Fruit fly (Drosophila melanogaster): ENCODE measurements around the gene CG10413.

The CG10413 gene

dm6 chr2L:18641087-18641486 is 36.0 kb upstream of the CG10413 start:
- TF ChIP-seq CG34367 (tag; optimal IDR thresholded peaks at IDR 0.05) (no peak), CG8301 (tag; optimal IDR thresholded peaks at IDR 0.05) (no peak), gl (tag; optimal IDR thresholded peaks at IDR 0.05) (no peak), CG17806 (tag; optimal IDR thresholded peaks at IDR 0.05) (no peak), EcR (GFP tag; optimal IDR thresholded peaks at IDR 0.05) (no peak), CG12605 (GFP tag; IDR thresholded peaks at IDR 0.05) (no peak), CG13204 (GFP tag; optimal IDR thresholded peaks at IDR 0.05) (no peak), fd96Ca (GFP tag; IDR thresholded peaks at IDR 0.05) (no peak), CG10348 (GFP tag; IDR thresholded peaks at IDR 0.05) (no peak), Ets98B (GFP tag; IDR thresholded peaks at IDR 0.05) (no peak), CG32121 (GFP tag; IDR thresholded peaks at IDR 0.05) (no peak), Snoo (tag; optimal IDR thresholded peaks at IDR 0.05) (no peak), D1 (tag; optimal IDR thresholded peaks at IDR 0.05) (no peak), CG15710 (tag; optimal IDR thresholded peaks at IDR 0.05) (no peak), CG14655 (GFP tag; optimal IDR thresholded peaks at IDR 0.05) (no peak), Pif1B (GFP tag; optimal IDR thresholded peaks at IDR 0.05) (no peak), rn (GFP tag; IDR thresholded peaks at IDR 0.05) (no peak), Pif1A (GFP tag; optimal IDR thresholded peaks at IDR 0.05) (no peak), CG9948 (tag; optimal IDR thresholded peaks at IDR 0.05) (no peak)

dm6 chr2L:18638945-18639344 is 33.9 kb upstream of the CG10413 start:
- no peak for TF ChIP-seq Pif1B (GFP tag; optimal IDR thresholded peaks at IDR 0.05)
- TF ChIP-seq CG10348 (GFP tag; IDR thresholded peaks at IDR 0.05) = no peak
- TF ChIP-seq CG4496 (GFP tag; IDR thresholded peaks at IDR 0.05) = no peak
- no peak for TF ChIP-seq CG17806 (tag; optimal IDR thresholded peaks at IDR 0.05)
- no peak for TF ChIP-seq CG12605 (GFP tag; IDR thresholded peaks at IDR 0.05)
- TF ChIP-seq fd96Ca (GFP tag; IDR thresholded peaks at IDR 0.05) = no peak
- TF ChIP-seq Ets98B (GFP tag; IDR thresholded peaks at IDR 0.05) = no peak

DNA sequence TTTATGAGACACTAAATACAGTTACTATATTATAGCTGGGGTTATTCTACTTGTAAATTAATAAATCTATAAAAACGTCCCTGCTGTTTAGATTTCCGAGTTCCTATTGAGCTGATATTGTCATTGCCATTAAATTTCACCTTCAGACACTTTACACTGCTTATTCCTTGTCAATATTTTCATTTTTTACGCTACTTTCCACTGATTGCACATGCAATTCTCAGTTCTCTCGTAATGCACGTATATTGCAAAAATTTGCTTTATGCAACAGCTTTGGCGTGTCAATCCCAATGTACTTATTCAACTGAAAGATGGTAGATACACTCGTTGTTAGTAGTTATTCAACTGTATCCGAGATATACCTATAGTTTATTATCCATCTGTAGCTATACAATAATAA is 27.3 kb upstream of the CG10413 start:
- TF ChIP-seq Ets98B (GFP tag; IDR thresholded peaks at IDR 0.05) = no peak

- TF ChIP-seq CG10348 (GFP tag; IDR thresholded peaks at IDR 0.05) = no peak
- peak; percentile 77 for TF ChIP-seq EcR (GFP tag; optimal IDR thresholded peaks at IDR 0.05)
- no peak for TF ChIP-seq CG12605 (GFP tag; IDR thresholded peaks at IDR 0.05)
- TF ChIP-seq CG14655 (GFP tag; optimal IDR thresholded peaks at IDR 0.05) = no peak
- TF ChIP-seq CG8159 (tag; optimal IDR thresholded peaks at IDR 0.05) = no peak
- TF ChIP-seq CG32121 (GFP tag; IDR thresholded peaks at IDR 0.05) = no peak
These were observed 25.7 kb upstream of the CG10413 start for dm6 chr2L:18630611-18631221.

DNA sequence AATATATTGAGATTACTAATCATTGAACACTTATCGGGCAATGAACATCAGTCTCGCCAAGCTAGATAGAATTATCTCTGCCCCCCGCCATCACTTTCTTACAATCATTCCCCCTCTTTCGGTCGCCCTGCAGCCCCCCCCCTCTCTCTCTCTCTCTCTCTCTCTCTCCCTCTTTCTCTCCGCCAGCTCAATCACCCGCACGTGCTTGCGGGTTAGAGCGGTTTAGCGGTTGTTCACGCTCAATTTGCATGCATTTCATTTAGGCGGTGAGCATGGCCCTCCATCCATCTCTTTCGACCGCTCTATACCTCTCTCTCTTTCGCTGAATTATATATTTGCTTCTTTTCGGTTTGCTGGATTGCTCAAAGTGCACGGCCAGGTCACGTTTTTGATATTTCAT is 24.1 kb upstream of the CG10413 start:
- TF ChIP-seq Snoo (tag; optimal IDR thresholded peaks at IDR 0.05) (no peak), Pif1A (GFP tag; optimal IDR thresholded peaks at IDR 0.05) (no peak), gl (tag; optimal IDR thresholded peaks at IDR 0.05) (no peak), EcR (GFP tag; optimal IDR thresholded peaks at IDR 0.05) (peak; percentile 63), CG13204 (GFP tag; optimal IDR thresholded peaks at IDR 0.05) (peak; percentile 24)

DNA sequence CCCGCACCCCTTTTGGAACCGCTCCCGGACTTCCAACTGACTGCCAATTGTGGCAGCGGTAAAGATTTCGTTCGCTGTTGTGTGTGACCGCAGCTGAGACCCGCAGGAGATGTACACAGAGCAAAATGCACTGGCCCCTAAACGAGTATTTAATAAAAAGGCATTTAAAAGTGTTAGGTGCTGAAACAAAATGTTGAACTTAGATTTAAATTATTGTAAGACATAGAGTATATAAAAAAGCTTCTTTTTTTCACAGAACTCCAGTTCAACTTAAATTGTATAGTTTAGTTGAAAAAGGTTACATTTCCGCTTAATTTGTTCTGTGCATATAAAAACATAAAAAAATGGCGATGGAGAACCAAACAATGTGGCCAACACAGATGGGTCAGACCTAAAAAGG is 23.1 kb upstream of the CG10413 start:
- TF ChIP-seq CG15710 (tag; optimal IDR thresholded peaks at IDR 0.05) = peak; percentile 47
- no peak for TF ChIP-seq gl (tag; optimal IDR thresholded peaks at IDR 0.05)
- peak; percentile 76 for TF ChIP-seq Ets98B (GFP tag; IDR thresholded peaks at IDR 0.05)
- TF ChIP-seq CG17806 (tag; optimal IDR thresholded peaks at IDR 0.05) = peak; percentile 50
- TF ChIP-seq fd96Ca (GFP tag; IDR thresholded peaks at IDR 0.05) = no peak
- TF ChIP-seq CG13204 (GFP tag; optimal IDR thresholded peaks at IDR 0.05) = peak; percentile 37
- TF ChIP-seq CG12605 (GFP tag; IDR thresholded peaks at IDR 0.05) = peak; percentile 29; the same call in 1 of the 2 replicates
- TF ChIP-seq Snoo (tag; optimal IDR thresholded peaks at IDR 0.05) = peak; percentile 58
- TF ChIP-seq EcR (GFP tag; optimal IDR thresholded peaks at IDR 0.05) = no peak
- TF ChIP-seq Pif1B (GFP tag; optimal IDR thresholded peaks at IDR 0.05) = peak; percentile 34
- peak; percentile 38 for TF ChIP-seq D1 (tag; optimal IDR thresholded peaks at IDR 0.05)
- peak; percentile 66 for TF ChIP-seq rn (GFP tag; IDR thresholded peaks at IDR 0.05)
- TF ChIP-seq CG34367 (tag; optimal IDR thresholded peaks at IDR 0.05) = no peak
- peak; percentile 84 for TF ChIP-seq CG14655 (GFP tag; optimal IDR thresholded peaks at IDR 0.05)
- peak; percentile 64 for TF ChIP-seq Pif1A (GFP tag; optimal IDR thresholded peaks at IDR 0.05)
- peak; percentile 69 for TF ChIP-seq CG32121 (GFP tag; IDR thresholded peaks at IDR 0.05)
- TF ChIP-seq CG8159 (tag; optimal IDR thresholded peaks at IDR 0.05) = peak; percentile 57
- TF ChIP-seq CG10348 (GFP tag; IDR thresholded peaks at IDR 0.05) = no peak
- peak; percentile 56 for TF ChIP-seq CG9948 (tag; optimal IDR thresholded peaks at IDR 0.05)
- TF ChIP-seq CG4496 (GFP tag; IDR thresholded peaks at IDR 0.05) = peak; percentile 75; the same call in 2 of the 3 replicates
- peak; percentile 82 for TF ChIP-seq CG8301 (tag; optimal IDR thresholded peaks at IDR 0.05)

DNA sequence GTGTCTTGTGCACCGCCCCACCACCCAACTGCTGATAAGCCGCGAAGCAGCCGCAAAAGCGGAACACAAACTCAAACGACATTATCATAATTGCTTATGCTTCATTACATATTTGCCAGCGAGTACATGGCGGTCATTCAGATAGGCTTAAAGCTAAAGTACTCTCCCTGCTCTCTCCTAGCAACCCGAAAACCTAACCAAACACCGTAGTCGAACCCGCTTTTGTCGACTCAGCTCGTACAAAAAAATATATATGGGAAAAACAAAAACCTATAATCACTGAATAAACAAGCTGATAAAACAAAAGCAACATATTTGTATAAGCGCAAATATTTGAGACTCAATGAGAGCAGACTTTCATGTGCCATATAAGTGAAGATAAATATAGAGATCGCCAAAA is 21.9 kb upstream of the CG10413 start:
- TF ChIP-seq Snoo (tag; optimal IDR thresholded peaks at IDR 0.05) (peak; percentile 8), gl (tag; optimal IDR thresholded peaks at IDR 0.05) (no peak)

All from whole organism, pupa.